Fruit fly (Drosophila melanogaster): ENCODE data around the gene sl.

The sl gene

dm6 chrX:16358670-16359320, 8.7 kb downstream of the sl start, which contains the start of the genes U2af50 and PIG-Q (continued):
- TF ChIP-seq lola (GFP tag; optimal IDR thresholded peaks at IDR 0.05), result peak in 1 of 3 experiments; percentile 92
- TF ChIP-seq gfzf (GFP tag; optimal IDR thresholded peaks at IDR 0.05), result no peak
- TF ChIP-seq CG15601 (tag; optimal IDR thresholded peaks at IDR 0.05), result peak; percentile 90
- TF ChIP-seq dpn (GFP tag; optimal IDR thresholded peaks at IDR 0.05), result peak; percentile 59 to 91
- TF ChIP-seq knrl (GFP tag; IDR thresholded peaks at IDR 0.05; ENCODE audit: partially characterized antibody), result no peak; the same call in none of the 3 replicates
- TF ChIP-seq CG8765 (GFP tag; IDR thresholded peaks at IDR 0.05), result peak; percentile 81
- peak; percentile 85 for TF ChIP-seq CG13123 (GFP tag; optimal IDR thresholded peaks at IDR 0.05)
- TF ChIP-seq CG12071 (GFP tag; optimal IDR thresholded peaks at IDR 0.05), result no peak
- peak; percentile 87 for TF ChIP-seq CG10959 (GFP tag; IDR thresholded peaks at IDR 0.05)
- no peak for TF ChIP-seq CG32772 (GFP tag; IDR thresholded peaks at IDR 0.05)
- peak; percentile 16 for TF ChIP-seq vfl (GFP tag; optimal IDR thresholded peaks at IDR 0.05)
- no peak for TF ChIP-seq her (GFP tag; optimal IDR thresholded peaks at IDR 0.05)
- TF ChIP-seq Sox102F (GFP tag; optimal IDR thresholded peaks at IDR 0.05), result peak; percentile 95
- no peak for TF ChIP-seq CG30431 (GFP tag; optimal IDR thresholded peaks at IDR 0.05)
- peak; percentile 79 for TF ChIP-seq Nf-YA (GFP tag; IDR thresholded peaks at IDR 0.05)
- peak; percentile 93; the same call in 2 of the 3 replicates for TF ChIP-seq so (GFP tag; IDR thresholded peaks at IDR 0.05)
- peak; percentile 90 for TF ChIP-seq H2.0 (GFP tag; IDR thresholded peaks at IDR 0.05)
- peak; percentile 93 for TF ChIP-seq Ada2b (GFP tag; IDR thresholded peaks at IDR 0.05)
- TF ChIP-seq Atf3 (GFP tag; optimal IDR thresholded peaks at IDR 0.05), result peak; percentile 51
- TF ChIP-seq pum (GFP tag; optimal IDR thresholded peaks at IDR 0.05), result peak; percentile 55
- peak; percentile 92 for TF ChIP-seq CG3281 (GFP tag; optimal IDR thresholded peaks at IDR 0.05)
- TF ChIP-seq Kr (GFP tag; optimal IDR thresholded peaks at IDR 0.05), result peak; percentile 57
- no peak for TF ChIP-seq pb (GFP tag; optimal IDR thresholded peaks at IDR 0.05)
- no peak for TF ChIP-seq usp (GFP tag; optimal IDR thresholded peaks at IDR 0.05)
- peak; percentile 30 for TF ChIP-seq Elba2 (GFP tag; optimal IDR thresholded peaks at IDR 0.05)
- peak; percentile 78 for TF ChIP-seq psq (GFP tag; optimal IDR thresholded peaks at IDR 0.05)
- TF ChIP-seq repo (GFP tag; optimal IDR thresholded peaks at IDR 0.05), result no peak
- peak; percentile 54 for TF ChIP-seq pho (GFP tag; optimal IDR thresholded peaks at IDR 0.05)
- peak; percentile 37 for TF ChIP-seq Bteb2 (GFP tag; optimal IDR thresholded peaks at IDR 0.05)
- peak; percentile 80 for TF ChIP-seq D19B (GFP tag; optimal IDR thresholded peaks at IDR 0.05)
- peak; percentile 30 for TF ChIP-seq CG11398 (GFP tag; optimal IDR thresholded peaks at IDR 0.05)
- peak; percentile 96 for TF ChIP-seq CoRest (tag; optimal IDR thresholded peaks at IDR 0.05)
- peak; percentile 16 for TF ChIP-seq eyg (GFP tag; optimal IDR thresholded peaks at IDR 0.05)
- peak; percentile 85 for TF ChIP-seq CG15514 (GFP tag; optimal IDR thresholded peaks at IDR 0.05)
- TF ChIP-seq sima (GFP tag; optimal IDR thresholded peaks at IDR 0.05), result no peak
- peak; percentile 26; the same call in 1 of the 3 replicates for TF ChIP-seq CG6791 (GFP tag; IDR thresholded peaks at IDR 0.05; ENCODE audit: partially characterized antibody)
- TF ChIP-seq insv (GFP tag; optimal IDR thresholded peaks at IDR 0.05), result peak in 1 of 2 experiments; percentile 63
- TF ChIP-seq Abd-B (GFP tag; optimal IDR thresholded peaks at IDR 0.05), result peak; percentile 96
- TF ChIP-seq CG15073 (GFP tag; optimal IDR thresholded peaks at IDR 0.05), result peak; percentile 41
- TF ChIP-seq Fer1 (GFP tag; optimal IDR thresholded peaks at IDR 0.05), result peak; percentile 91
- peak; percentile 83 for TF ChIP-seq onecut (GFP tag; IDR thresholded peaks at IDR 0.05)
- TF ChIP-seq rib (GFP tag; IDR thresholded peaks at IDR 0.05), result peak; percentile 70
- TF ChIP-seq CG10654 (GFP tag; optimal IDR thresholded peaks at IDR 0.05), result peak; percentile 91
- TF ChIP-seq CG8281 (tag; optimal IDR thresholded peaks at IDR 0.05), result peak; percentile 87
- peak; percentile 87 for TF ChIP-seq Spps (tag; optimal IDR thresholded peaks at IDR 0.05)
- TF ChIP-seq CG10321 (GFP tag; IDR thresholded peaks at IDR 0.05), result no peak
- TF ChIP-seq Bdp1 (GFP tag; optimal IDR thresholded peaks at IDR 0.05), result no peak
- TF ChIP-seq CG9215 (GFP tag; IDR thresholded peaks at IDR 0.05), result no peak; the same call in 1 of the 2 replicates
- TF ChIP-seq CG14860 (GFP tag; IDR thresholded peaks at IDR 0.05; ENCODE audit: partially characterized antibody), result no peak
- TF ChIP-seq NK7.1 (GFP tag; optimal IDR thresholded peaks at IDR 0.05), result peak; percentile 46

Data from whole organism, embryonic.